Fruit fly (Drosophila melanogaster) whole organism, embryonic: ENCODE results near the gene Cyp311a1.

Experiments
- Atf3 ChIP-seq: fragments of 200-800 bp; sonication (Bioruptor generic); optimal IDR thresholded peaks from 3 replicates; lab custom pipeline; 2016; ENCODE audit warnings: missing biosample characterization, missing genetic modification characterization
- CG10431 ChIP-seq: fragments of 200-800 bp; sonication (Bioruptor generic); optimal IDR thresholded peaks from 3 replicates; lab custom pipeline; 2018; ENCODE audit warnings: missing biosample characterization, mild to moderate bottlenecking, missing genetic modification characterization
- CG11085 ChIP-seq: fragments of 200-800 bp; sonication (Bioruptor generic); IDR thresholded peaks from 2 replicates; pipeline ENCODE4 v1.3.6; 2022; ENCODE audit warnings: missing biosample characterization, missing genetic modification characterization
- CG11247 ChIP-seq: fragments of 200-800 bp; sonication (Bioruptor generic); IDR thresholded peaks from 2 replicates; pipeline ENCODE4 v1.3.6; 2022; ENCODE audit warnings: missing biosample characterization, missing genetic modification characterization
- CG11695 ChIP-seq: fragments of 200-800 bp; sonication (Bioruptor generic); IDR thresholded peaks from 3 replicates; pipeline ENCODE4 v1.3.6; 2022; ENCODE audit warnings: missing biosample characterization, missing genetic modification characterization
- CG12299 ChIP-seq: fragments of 200-800 bp; sonication (Bioruptor generic); optimal IDR thresholded peaks from 2 replicates; lab custom pipeline; 2018; ENCODE audit warnings: missing biosample characterization, mild to moderate bottlenecking, missing genetic modification characterization
- CG15479 ChIP-seq: fragments of 200-800 bp; sonication (Bioruptor generic); optimal IDR thresholded peaks from 3 replicates; lab custom pipeline; 2019; ENCODE audit warnings: missing biosample characterization, mild to moderate bottlenecking, missing genetic modification characterization, moderate library complexity
- CG17829 ChIP-seq: fragments of 200-800 bp; optimal IDR thresholded peaks from 2 replicates; lab custom pipeline; 2019; ENCODE audit warnings: missing biosample characterization, mild to moderate bottlenecking, missing genetic modification characterization, moderate library complexity
- CG31441 ChIP-seq: fragments of 200-800 bp; sonication (Bioruptor generic); IDR thresholded peaks from 2 replicates; pipeline ENCODE4 v1.3.6; 2022; ENCODE audit warnings: missing biosample characterization, missing genetic modification characterization
- CG3726 ChIP-seq: fragments of 200-800 bp; sonication (Bioruptor generic); IDR thresholded peaks from 3 replicates; pipeline ENCODE4, ENCODE4 v1.3.6; 2022; ENCODE audit warnings: missing biosample characterization, missing genetic modification characterization
- CG6765 ChIP-seq: fragments of 200-800 bp; sonication (Bioruptor generic); optimal IDR thresholded peaks from 3 replicates; lab custom pipeline; 2017; ENCODE audit warnings: missing biosample characterization, mild to moderate bottlenecking, missing genetic modification characterization
- CG8089 ChIP-seq: fragments of 200-800 bp; sonication (Bioruptor generic); optimal IDR thresholded peaks from 3 replicates; lab custom pipeline; 2016; ENCODE audit warnings: missing biosample characterization, missing genetic modification characterization
- CG8281 ChIP-seq: fragments of 200-800 bp; sonication (Bioruptor generic); optimal IDR thresholded peaks from 2 replicates; lab custom pipeline; 2018; ENCODE audit warnings: missing biosample characterization, mild to moderate bottlenecking, missing genetic modification characterization, moderate library complexity
- Elba2 ChIP-seq: fragments of 200-800 bp; sonication (Bioruptor generic); optimal IDR thresholded peaks from 3 replicates; lab custom pipeline; 2016; ENCODE audit warnings: missing biosample characterization, missing genetic modification characterization
- Fer1 ChIP-seq: fragments of 200-800 bp; sonication (Bioruptor generic); optimal IDR thresholded peaks from 2 replicates; lab custom pipeline; 2017; ENCODE audit warnings: missing biosample characterization, mild to moderate bottlenecking, missing genetic modification characterization
- Hmr ChIP-seq: fragments of 200-800 bp; sonication (Bioruptor generic); optimal IDR thresholded peaks from 3 replicates; lab custom pipeline; 2017; ENCODE audit warnings: mild to moderate bottlenecking, missing biosample characterization, missing genetic modification reagents, missing genetic modification characterization
- Pdp1 ChIP-seq, 2 experiments: fragments of 200-800 bp; sonication (Bioruptor generic); optimal IDR thresholded peaks; 3 replicates each; lab custom pipeline; 2016; ENCODE audit warnings: missing biosample characterization in 2 of 2, missing genetic modification characterization in 2 of 2, mild to moderate bottlenecking in 1 of 2, moderate library complexity in 1 of 2
- Xbp1 ChIP-seq: fragments of 200-800 bp; sonication (Bioruptor generic); optimal IDR thresholded peaks from 3 replicates; lab custom pipeline; 2016; ENCODE audit warnings: missing biosample characterization, mild to moderate bottlenecking, missing genetic modification characterization
- Xrp1 ChIP-seq: fragments of 200-800 bp; sonication (Bioruptor generic); IDR thresholded peaks from 2 replicates; pipeline ENCODE4 v1.3.6; 2022; ENCODE audit warnings: missing biosample characterization, missing genetic modification characterization
- ara ChIP-seq: fragments of 200-800 bp; sonication (Bioruptor generic); IDR thresholded peaks from 2 replicates; pipeline ENCODE4 v1.3.6; 2022; ENCODE audit warnings: missing biosample characterization, missing genetic modification characterization
- caup ChIP-seq: fragments of 200-800 bp; sonication (Bioruptor generic); optimal IDR thresholded peaks from 3 replicates; lab custom pipeline; 2017; ENCODE audit warnings: missing biosample characterization, mild to moderate bottlenecking, missing genetic modification characterization, moderate library complexity; ENCODE audit not compliant: severe bottlenecking
- da ChIP-seq: fragments of 200-800 bp; sonication (Bioruptor generic); optimal IDR thresholded peaks from 2 replicates; lab custom pipeline; 2016; ENCODE audit warnings: missing biosample characterization, missing genetic modification characterization
- dmrt11E ChIP-seq: fragments of 200-800 bp; sonication (Bioruptor generic); optimal IDR thresholded peaks from 3 replicates; lab custom pipeline; 2018; ENCODE audit warnings: missing biosample characterization, mild to moderate bottlenecking, missing genetic modification characterization, moderate library complexity
- eve ChIP-seq, 2 experiments: fragments of >200 bp; optimal IDR thresholded peaks; 2 replicates each; lab custom pipeline; 2017; ENCODE audit warnings: missing biosample characterization in 2 of 2, missing genetic modification characterization in 2 of 2
- ewg ChIP-seq: fragments of 200-800 bp; sonication (Bioruptor generic); optimal IDR thresholded peaks from 3 replicates; lab custom pipeline; 2017; ENCODE audit warnings: mild to moderate bottlenecking, missing biosample characterization, missing genetic modification reagents, missing genetic modification characterization
- gro ChIP-seq: fragments of 200-800 bp; sonication (Bioruptor generic); optimal IDR thresholded peaks from 2 replicates; lab custom pipeline; 2016; ENCODE audit warnings: missing biosample characterization, missing genetic modification characterization
- lab ChIP-seq: fragments of 200-800 bp; sonication (Bioruptor generic); optimal IDR thresholded peaks from 3 replicates; lab custom pipeline; 2017; ENCODE audit warnings: missing biosample characterization, missing genetic modification characterization, mild to moderate bottlenecking, moderate library complexity, missing genetic modification reagents
- prd ChIP-seq, 3 experiments: fragments of >200 bp in 2 of 3; fragments of 200-800 bp in 1 of 3; sonication (Bioruptor generic) in 1 of 3; optimal IDR thresholded peaks in 2 of 3; IDR thresholded peaks in 1 of 3; 2 replicates in 2 of 3; 3 replicates in 1 of 3; pipeline versions ENCODE4 v1.3.6 to Lab custom; 2017 to 2022; ENCODE audit warnings: missing biosample characterization in 1 of 3, missing genetic modification characterization in 1 of 3
- sc ChIP-seq, 3 experiments: fragments of >200 bp in 2 of 3; fragments of 200-800 bp in 1 of 3; sonication (Bioruptor generic) in 1 of 3; optimal IDR thresholded peaks; 2 replicates in 2 of 3; 3 replicates in 1 of 3; lab custom pipeline; 2017; ENCODE audit warnings: mild to moderate bottlenecking in 1 of 3, missing biosample characterization in 1 of 3, missing genetic modification characterization in 1 of 3, missing genetic modification reagents in 1 of 3
- schlank ChIP-seq: fragments of 200-800 bp; sonication (Bioruptor generic); optimal IDR thresholded peaks from 2 replicates; lab custom pipeline; 2018; ENCODE audit warnings: missing biosample characterization, mild to moderate bottlenecking, missing genetic modification characterization
- so ChIP-seq: fragments of 200-800 bp; sonication (Bioruptor generic); IDR thresholded peaks from 3 replicates; pipeline ENCODE4 v1.3.6; 2022; ENCODE audit warnings: missing biosample characterization, missing genetic modification characterization
- sqz ChIP-seq: fragments of 200-800 bp; sonication (Bioruptor generic); optimal IDR thresholded peaks from 3 replicates; lab custom pipeline; 2018; ENCODE audit warnings: missing biosample characterization, mild to moderate bottlenecking, missing genetic modification characterization
- tin ChIP-seq: fragments of 200-800 bp; sonication (Bioruptor generic); optimal IDR thresholded peaks from 3 replicates; lab custom pipeline; 2016; ENCODE audit warnings: missing biosample characterization, missing genetic modification characterization
- tll ChIP-seq, 2 experiments: fragments of 200-800 bp in 1 of 2; fragments of >200 bp in 1 of 2; sonication (Bioruptor generic) in 1 of 2; optimal IDR thresholded peaks; 2 replicates each; lab custom pipeline; 2017 to 2019; ENCODE audit warnings: missing biosample characterization in 2 of 2, missing genetic modification characterization in 2 of 2, mild to moderate bottlenecking in 1 of 2, moderate library complexity in 1 of 2
- trh ChIP-seq: fragments of 200-800 bp; sonication (Bioruptor generic); optimal IDR thresholded peaks from 2 replicates; lab custom pipeline; 2016; ENCODE audit warnings: missing biosample characterization, missing genetic modification characterization
- vvl ChIP-seq: fragments of 200-800 bp; sonication (Bioruptor generic); IDR thresholded peaks from 2 replicates; pipeline ENCODE4 v1.3.6; 2022; ENCODE audit warnings: missing biosample characterization, missing genetic modification characterization
- wor ChIP-seq: fragments of 200-800 bp; sonication (Bioruptor generic); IDR thresholded peaks from 2 replicates; pipeline ENCODE4 v1.3.6; 2022; ENCODE audit warnings: missing biosample characterization, missing genetic modification characterization
- zen ChIP-seq: fragments of 200-800 bp; sonication (Bioruptor generic); optimal IDR thresholded peaks from 3 replicates; lab custom pipeline; 2018; ENCODE audit warnings: missing biosample characterization, mild to moderate bottlenecking, missing genetic modification characterization, moderate library complexity

The Cyp311a1 gene

DNA sequence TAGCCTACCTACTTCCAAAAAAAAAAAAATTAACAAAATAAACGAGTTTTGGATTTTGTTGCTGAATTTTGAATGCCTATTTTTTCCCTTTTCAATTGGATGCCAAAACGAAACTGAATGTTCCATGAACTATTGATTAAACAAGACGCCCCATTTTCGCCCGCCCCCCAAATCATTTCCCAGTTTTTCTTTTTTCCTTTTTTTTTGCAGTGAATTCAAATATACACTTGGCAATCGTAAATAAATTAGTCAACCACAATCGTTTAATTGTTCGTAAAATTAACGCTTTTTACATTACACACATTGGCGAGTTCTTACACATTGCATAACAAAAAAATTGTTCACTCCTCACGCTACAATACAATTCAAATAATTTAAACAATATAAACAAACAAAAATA lies 38.6 kb downstream of the Cyp311a1 start, which contains the start of gene CG18130:
CG18130 (minus strand) TSS at position 101 of the 400 bp plus-strand sequence.
- TF ChIP-seq tin (GFP tag; lab: Kevin White, UChicago) (no peak), tll (GFP tag; optimal IDR thresholded peaks at IDR 0.05; lab: Kevin White, UChicago) (no peak), CG11695 (GFP tag; lab: Robert Waterston, UW) (no peak), CG6765 (GFP tag; lab: Kevin White, UChicago) (no peak), CG8089 (GFP tag; lab: Kevin White, UChicago) (no peak)

DNA sequence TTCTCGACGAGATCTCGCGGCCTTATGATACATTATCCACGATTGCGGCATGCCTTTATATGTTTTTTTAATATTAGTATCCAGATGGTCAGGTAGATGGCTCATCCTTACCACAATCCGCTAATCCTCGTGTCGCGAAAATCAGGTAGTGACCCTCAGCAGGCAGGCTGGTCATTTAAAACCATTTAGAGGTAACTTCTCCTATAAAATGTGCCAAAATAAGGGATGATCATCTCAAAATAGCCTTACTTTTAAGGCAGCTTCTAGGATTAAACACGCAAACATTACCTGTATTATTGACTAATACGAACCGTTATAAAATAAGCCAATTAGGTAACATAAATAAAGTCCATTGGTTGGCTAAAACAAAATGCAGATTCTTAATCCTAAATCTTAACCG lies 42.4 kb downstream of the Cyp311a1 start, which contains the start of gene tsg:
tsg (minus strand) TSS at position 37 of the 400 bp plus-strand sequence.
- TF ChIP-seq sqz (GFP tag; lab: Kevin White, UChicago), result no peak
- TF ChIP-seq Elba2 (GFP tag; lab: Kevin White, UChicago), result peak; percentile 26
- peak in 1 of 2 experiments; percentile 79 for TF ChIP-seq tll (GFP tag; optimal IDR thresholded peaks at IDR 0.05; lab: Kevin White, UChicago)
- peak; percentile 88 for TF ChIP-seq zen (tag; lab: Kevin White, UChicago)
- TF ChIP-seq gro, result no peak
- no peak for TF ChIP-seq Xbp1 (GFP tag; lab: Kevin White, UChicago)
- no peak for TF ChIP-seq schlank (tag; lab: Kevin White, UChicago)
- no peak for TF ChIP-seq vvl (GFP tag; lab: Robert Waterston, UW)
- no peak for TF ChIP-seq Fer1 (GFP tag; lab: Kevin White, UChicago)
- TF ChIP-seq CG15479, result peak; percentile 52
- TF ChIP-seq caup (GFP tag; lab: Kevin White, UChicago), result no peak
- no peak for TF ChIP-seq CG31441 (GFP tag; lab: Robert Waterston, UW)
- TF ChIP-seq CG12299 (tag; lab: Kevin White, UChicago), result no peak
- no peak for TF ChIP-seq ewg (GFP tag; lab: Kevin White, UChicago)

dm6 chrX:11987664-11988063 lies 43.6 kb downstream of the Cyp311a1 start, which contains the start of gene gd:
Gene gd (minus strand): TSS chrX:11987764.
- no peak for TF ChIP-seq CG11085 (GFP tag; lab: Robert Waterston, UW)
- TF ChIP-seq Xrp1 (GFP tag; lab: Robert Waterston, UW), result no peak
- TF ChIP-seq so (GFP tag; lab: Robert Waterston, UW), result no peak
- TF ChIP-seq, all 482 proteins: peak for 0

dm6 chrX:11984987-11985386 lies 46.3 kb downstream of the Cyp311a1 start, which contains the start of gene cac:
Gene cac (minus strand): TSS chrX:11985087.
- TF ChIP-seq da (GFP tag; lab: Kevin White, UChicago), result no peak
- TF ChIP-seq trh (GFP tag; lab: Kevin White, UChicago), result no peak
- no peak for TF ChIP-seq lab (GFP tag; lab: Kevin White, UChicago)
- no peak for TF ChIP-seq CG11695 (GFP tag; lab: Robert Waterston, UW)
- TF ChIP-seq CG11247 (GFP tag; lab: Robert Waterston, UW), result no peak
- TF ChIP-seq Fer1 (GFP tag; lab: Kevin White, UChicago), result no peak
- no peak for TF ChIP-seq Hmr
- TF ChIP-seq CG3726 (GFP tag; lab: Robert Waterston, UW), result no peak
- no peak for TF ChIP-seq CG8281
- TF ChIP-seq ara, result no peak
- TF ChIP-seq prd (optimal IDR thresholded peaks at IDR 0.05; lab: Kevin White, UChicago), result no peak
- TF ChIP-seq prd (GFP tag; IDR thresholded peaks at IDR 0.05; lab: Robert Waterston, UW), result no peak
- TF ChIP-seq sc (optimal IDR thresholded peaks at IDR 0.05; lab: Kevin White, UChicago), result no peak
- TF ChIP-seq sc (GFP tag; optimal IDR thresholded peaks at IDR 0.05; lab: Kevin White, UChicago), result no peak
- no peak for TF ChIP-seq wor (GFP tag; lab: Robert Waterston, UW)
- no peak for TF ChIP-seq Pdp1 (GFP tag; optimal IDR thresholded peaks at IDR 0.05; lab: Kevin White, UChicago)
- no peak for TF ChIP-seq Atf3
- TF ChIP-seq dmrt11E (tag; lab: Kevin White, UChicago), result no peak
- no peak for TF ChIP-seq CG10431
- no peak for TF ChIP-seq CG17829 (tag; lab: Kevin White, UChicago)
- TF ChIP-seq eve (GFP tag; optimal IDR thresholded peaks at IDR 0.05; lab: Kevin White, UChicago), result no peak
